Worm (Caenorhabditis elegans) whole organism, mixed stage, embryonic: ENCODE results near the gene eif-2Bdelta.

ENCODE experiments used
- elt-1 ChIP-seq: sonication (generic microtip); optimal IDR thresholded peaks from 2 replicates; lab custom pipeline; 2017; ENCODE audit warnings: missing genetic modification characterization, mild to moderate bottlenecking, missing compliant biosample characterization, antibody characterized with exemption, moderate library complexity, borderline replicate concordance; ENCODE audit not compliant: insufficient read depth
- elt-3 ChIP-seq: fragments of 150-350 bp; optimal IDR thresholded peaks from 2 replicates; lab custom pipeline; 2014; ENCODE audit warnings: missing biosample characterization, missing genetic modification characterization
- lin-13 ChIP-seq: fragments of 150-350 bp; optimal IDR thresholded peaks from 2 replicates; lab custom pipeline; 2014; ENCODE audit warnings: missing biosample characterization, missing genetic modification characterization
- lsy-2 ChIP-seq: fragments of 150-350 bp; optimal IDR thresholded peaks from 2 replicates; lab custom pipeline; 2014; ENCODE audit warnings: missing biosample characterization, missing genetic modification characterization
- mep-1 ChIP-seq: fragments of 150-350 bp; optimal IDR thresholded peaks from 2 replicates; lab custom pipeline; 2017; ENCODE audit warnings: missing biosample characterization, missing genetic modification reagents, missing genetic modification characterization, inconsistent platforms
- nhr-237 ChIP-seq: fragments of 150-350 bp; optimal IDR thresholded peaks from 2 replicates; lab custom pipeline; 2014; ENCODE audit warnings: missing biosample characterization, missing genetic modification characterization
- nhr-76 ChIP-seq: sonication (generic microtip); optimal IDR thresholded peaks from 2 replicates; lab custom pipeline; 2017; ENCODE audit warnings: missing biosample characterization, missing genetic modification characterization
- snpc-4 ChIP-seq: fragments of 150-350 bp; optimal IDR thresholded peaks from 2 replicates; lab custom pipeline; 2014; ENCODE audit warnings: missing biosample characterization, missing genetic modification characterization
- unc-39 ChIP-seq: fragments of 150-350 bp; optimal IDR thresholded peaks from 2 replicates; lab custom pipeline; 2014; ENCODE audit warnings: missing biosample characterization, missing genetic modification characterization
- unc-62 ChIP-seq: fragments of 150-350 bp; optimal IDR thresholded peaks from 2 replicates; lab custom pipeline; 2014; ENCODE audit warnings: missing biosample characterization, missing genetic modification reagents, missing genetic modification characterization
- ztf-11 ChIP-seq: fragments of 150-350 bp; optimal IDR thresholded peaks from 2 replicates; lab custom pipeline; 2014; ENCODE audit warnings: missing biosample characterization, missing genetic modification characterization

DNA sequence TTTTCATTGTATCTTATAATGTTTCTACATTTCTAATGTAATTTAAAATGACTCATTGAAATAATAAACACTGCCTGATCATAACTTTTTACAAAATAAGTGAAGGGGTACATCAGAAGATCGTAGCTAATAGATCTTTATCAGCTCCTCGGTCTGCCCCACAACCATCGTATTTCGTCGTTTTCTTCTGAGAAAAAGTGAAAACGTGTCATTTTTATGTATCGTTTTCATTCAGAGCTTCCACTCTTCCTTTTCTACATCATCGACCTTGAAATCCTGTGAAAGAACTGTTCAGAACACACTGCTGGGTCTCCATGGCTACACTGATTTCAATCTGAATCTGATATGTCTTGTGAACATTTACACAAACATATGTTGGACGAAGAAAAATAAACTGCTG is 14.3 kb upstream of the eif-2Bdelta start:
- TF ChIP-seq elt-1 (tag; lab: Kevin White, UChicago) (no peak), unc-62 (GFP tag; lab: Kevin White, UChicago) (no peak), nhr-76 (tag; lab: Kevin White, UChicago) (no peak), elt-3 (tag; lab: Kevin White, UChicago) (no peak), nhr-237 (tag; lab: Kevin White, UChicago) (no peak), mep-1 (tag; lab: Kevin White, UChicago) (no peak), snpc-4 (tag; lab: Kevin White, UChicago) (no peak), unc-39 (tag; lab: Kevin White, UChicago) (no peak), ztf-11 (tag; lab: Kevin White, UChicago) (no peak), lsy-2 (tag; lab: Kevin White, UChicago) (no peak), lin-13 (no peak)
